Worm (Caenorhabditis elegans): ENCODE measurements around the gene F59E12.3.

DNA sequence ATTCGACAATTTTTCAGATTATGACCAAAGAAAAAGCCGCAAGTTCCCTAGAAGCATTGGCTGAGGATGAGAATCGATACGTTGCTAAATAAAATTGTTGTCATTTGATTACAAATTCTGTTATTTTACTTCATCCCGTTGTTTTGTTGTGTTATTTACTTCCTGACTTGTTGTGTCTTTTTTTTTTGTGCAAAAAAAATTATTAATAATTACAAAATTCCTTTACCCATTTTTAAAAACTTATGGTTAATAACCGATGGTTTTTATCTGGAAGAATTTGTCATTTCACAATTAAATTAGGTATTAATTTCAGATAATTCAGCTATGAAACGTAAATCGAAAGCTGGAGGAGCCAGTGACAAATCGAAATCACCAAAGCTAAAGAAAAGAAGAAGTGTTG lies 41.9 kb upstream of the F59E12.3 start, which contains the start of gene C17G10.1:
- TF ChIP-seq ZK546.5 (tag; optimal IDR thresholded peaks at IDR 0.05) (no peak), elt-1 (tag; optimal IDR thresholded peaks at IDR 0.05) (no peak), ceh-82 (tag; optimal IDR thresholded peaks at IDR 0.05) (no peak), R02D3.7 (tag; optimal IDR thresholded peaks at IDR 0.05) (no peak), nfya-1 (tag; optimal IDR thresholded peaks at IDR 0.05; ENCODE audit: insufficient read depth) (no peak), unc-62 (GFP tag; optimal IDR thresholded peaks at IDR 0.05) (no peak), nhr-237 (tag; optimal IDR thresholded peaks at IDR 0.05) (no peak), zag-1 (tag; optimal IDR thresholded peaks at IDR 0.05) (no peak), ztf-4 (tag; optimal IDR thresholded peaks at IDR 0.05) (no peak), ztf-11 (tag; optimal IDR thresholded peaks at IDR 0.05) (no peak), elt-3 (tag; optimal IDR thresholded peaks at IDR 0.05) (no peak), mdl-1 (tag; optimal IDR thresholded peaks at IDR 0.05) (no peak), aly-2 (tag; optimal IDR thresholded peaks at IDR 0.05) (no peak), ceh-28 (tag; optimal IDR thresholded peaks at IDR 0.05) (no peak)

Data from whole organism, L3 larva.